Worm (Caenorhabditis elegans): ENCODE results near the gene fbxa-12.

The fbxa-12 gene

ce11 chrIII:2233399-2233798 lies 13.9 kb downstream of the fbxa-12 start:
- TF ChIP-seq alr-1 (tag; optimal IDR thresholded peaks at IDR 0.05) (no peak), R02D3.7 (tag; optimal IDR thresholded peaks at IDR 0.05) (no peak), unc-62 (GFP tag; optimal IDR thresholded peaks at IDR 0.05) (no peak), lsy-2 (tag; optimal IDR thresholded peaks at IDR 0.05) (no peak), nhr-10 (tag; optimal IDR thresholded peaks at IDR 0.05) (no peak), ztf-11 (tag; optimal IDR thresholded peaks at IDR 0.05) (no peak), snpc-4 (tag; optimal IDR thresholded peaks at IDR 0.05) (no peak), ztf-1 (GFP tag; conservative IDR thresholded peaks at IDR 0.05) (no peak), zag-1 (tag; optimal IDR thresholded peaks at IDR 0.05) (no peak), gmeb-1 (tag; optimal IDR thresholded peaks at IDR 0.05) (no peak), elt-3 (tag; optimal IDR thresholded peaks at IDR 0.05) (no peak), C34F6.9 (tag; optimal IDR thresholded peaks at IDR 0.05) (no peak), ama-1 (optimal IDR thresholded peaks at IDR 0.05) (no peak), unc-55 (GFP tag; optimal IDR thresholded peaks at IDR 0.05) (no peak)

ce11 chrIII:2234192-2234934 lies 14.9 kb downstream of the fbxa-12 start, which contains the start of gene C39B5.2:
Gene C39B5.2, plus strand, starts transcription at chrIII:2234884.
- TF ChIP-seq alr-1 (tag; optimal IDR thresholded peaks at IDR 0.05) (no peak), egl-27 (tag; optimal IDR thresholded peaks at IDR 0.05) (no peak), F13H6.1 (tag; optimal IDR thresholded peaks at IDR 0.05) (no peak), sem-4 (tag; optimal IDR thresholded peaks at IDR 0.05) (no peak), peb-1 (tag; optimal IDR thresholded peaks at IDR 0.05) (no peak), ama-1 (optimal IDR thresholded peaks at IDR 0.05) (no peak), mbf-1 (tag; optimal IDR thresholded peaks at IDR 0.05) (no peak), nhr-12 (tag; optimal IDR thresholded peaks at IDR 0.05) (no peak), ztf-1 (GFP tag; conservative IDR thresholded peaks at IDR 0.05) (no peak), sma-9 (GFP tag; optimal IDR thresholded peaks at IDR 0.05) (no peak), sma-9 (tag; optimal IDR thresholded peaks at IDR 0.05) (no peak), elt-3 (tag; optimal IDR thresholded peaks at IDR 0.05) (no peak), lsy-2 (tag; optimal IDR thresholded peaks at IDR 0.05) (no peak), crh-2 (tag; optimal IDR thresholded peaks at IDR 0.05) (no peak), sma-3 (GFP tag; optimal IDR thresholded peaks at IDR 0.05) (no peak), gmeb-1 (tag; optimal IDR thresholded peaks at IDR 0.05) (no peak), mab-5 (tag; optimal IDR thresholded peaks at IDR 0.05) (no peak), nhr-23 (tag; optimal IDR thresholded peaks at IDR 0.05) (no peak), nhr-11 (tag; optimal IDR thresholded peaks at IDR 0.05) (no peak), dmd-4 (tag; optimal IDR thresholded peaks at IDR 0.05) (no peak)

ce11 chrIII:2239587-2240144 lies 20.2 kb downstream of the fbxa-12 start, which contains the start of gene C39B5.10:
Gene C39B5.10, minus strand, starts transcription at chrIII:2239637.
- TF ChIP-seq fos-1 (tag; optimal IDR thresholded peaks at IDR 0.05) (peak; percentile 89), mab-5 (tag; optimal IDR thresholded peaks at IDR 0.05) (no peak)

- TF ChIP-seq nhr-11 (tag; optimal IDR thresholded peaks at IDR 0.05), result no peak
- TF ChIP-seq ztf-11 (tag; optimal IDR thresholded peaks at IDR 0.05), result no peak
- no peak for TF ChIP-seq ZK546.5 (tag; optimal IDR thresholded peaks at IDR 0.05)
- no peak for TF ChIP-seq aly-2 (tag; optimal IDR thresholded peaks at IDR 0.05)
- no peak for TF ChIP-seq snpc-4 (tag; optimal IDR thresholded peaks at IDR 0.05)
- TF ChIP-seq ztf-1 (GFP tag; conservative IDR thresholded peaks at IDR 0.05), result no peak
- TF ChIP-seq lin-11 (tag; optimal IDR thresholded peaks at IDR 0.05), result no peak
- TF ChIP-seq nhr-25 (tag; optimal IDR thresholded peaks at IDR 0.05), result no peak
- TF ChIP-seq lsy-2 (tag; optimal IDR thresholded peaks at IDR 0.05), result no peak
These were observed 21.0 kb downstream of the fbxa-12 start, which contains the start of gene srz-56 for ce11 chrIII:2240471-2240870. Gene srz-56, plus strand, starts transcription at chrIII:2240771.

ce11 chrIII:2243617-2244016 lies 24.1 kb downstream of the fbxa-12 start:
- TF ChIP-seq nhr-6 (tag; optimal IDR thresholded peaks at IDR 0.05) (no peak), lin-13 (GFP tag; optimal IDR thresholded peaks at IDR 0.05) (no peak), C34F6.9 (tag; optimal IDR thresholded peaks at IDR 0.05) (no peak), unc-55 (GFP tag; optimal IDR thresholded peaks at IDR 0.05) (no peak), fos-1 (tag; optimal IDR thresholded peaks at IDR 0.05) (no peak), blmp-1 (tag; optimal IDR thresholded peaks at IDR 0.05; ENCODE audit: insufficient read depth) (no peak), mbf-1 (tag; optimal IDR thresholded peaks at IDR 0.05) (no peak)
